Worm (Caenorhabditis elegans) whole organism, young adult: ENCODE measurements around the gene W01D2.6.
A peak's percentile ranks its signal among the peaks of the same experiment; 100 is the strongest.

Source experiments
- B0035.1 ChIP-seq: sonication (generic microtip); optimal IDR thresholded peaks from 2 replicates; lab custom pipeline; 2016; ENCODE audit warnings: missing genetic modification characterization, mild to moderate bottlenecking, missing compliant biosample characterization, missing genotype, missing genetic modification reagents
- B0261.1 ChIP-seq: sonication (generic microtip); optimal IDR thresholded peaks from 2 replicates; lab custom pipeline; 2016; ENCODE audit warnings: mild to moderate bottlenecking, missing genetic modification characterization, moderate library complexity, missing compliant biosample characterization
- B0336.3 ChIP-seq: fragments of 200-800 bp; sonication (Bioruptor generic); IDR thresholded peaks from 2 replicates; pipeline ENCODE4 v1.3.6; 2022; ENCODE audit warnings: missing genetic modification characterization, missing compliant biosample characterization
- C06A6.2 ChIP-seq: fragments of 200-800 bp; sonication (Bioruptor generic); conservative IDR thresholded peaks from 2 replicates; pipeline ENCODE4 v1.3.6; 2022; ENCODE audit warnings: missing genetic modification characterization, missing compliant biosample characterization
- D2030.7 ChIP-seq: fragments of 200-800 bp; sonication (Bioruptor generic); IDR thresholded peaks from 2 replicates; pipeline ENCODE4 v1.3.6; 2022; ENCODE audit warnings: missing genetic modification reagents, missing genetic modification characterization, missing compliant biosample characterization
- F10E7.11 ChIP-seq: sonication (generic microtip); optimal IDR thresholded peaks from 2 replicates; lab custom pipeline; 2017; ENCODE audit warnings: mild to moderate bottlenecking, missing genetic modification characterization, moderate library complexity, missing compliant biosample characterization
- F37B4.10 ChIP-seq: fragments of 200-800 bp; sonication (Bioruptor generic); IDR thresholded peaks from 2 replicates; pipeline ENCODE4 v1.3.6; 2022; ENCODE audit warnings: missing genetic modification characterization, missing compliant biosample characterization
- F39B2.1 ChIP-seq: fragments of 200-800 bp; sonication (Bioruptor generic); IDR thresholded peaks from 2 replicates; pipeline ENCODE4 v1.3.6; 2022; ENCODE audit warnings: missing genetic modification reagents, missing genetic modification characterization, missing compliant biosample characterization
- F57C9.4 ChIP-seq: sonication (generic microtip); optimal IDR thresholded peaks from 2 replicates; lab custom pipeline; 2017; ENCODE audit warnings: mild to moderate bottlenecking, missing genetic modification characterization, missing compliant biosample characterization
- K11D2.4 ChIP-seq: fragments of 200-800 bp; sonication (Bioruptor generic); IDR thresholded peaks from 2 replicates; pipeline ENCODE4 v1.3.6; 2022; ENCODE audit warnings: missing genetic modification reagents, missing genetic modification characterization, missing compliant biosample characterization
- T26A5.8 ChIP-seq: sonication (generic microtip); optimal IDR thresholded peaks from 2 replicates; lab custom pipeline; 2016; ENCODE audit warnings: missing genetic modification characterization, missing compliant biosample characterization
- Y56A3A.18 ChIP-seq: fragments of 200-800 bp; sonication (Bioruptor generic); IDR thresholded peaks from 2 replicates; pipeline ENCODE4 v1.3.6; 2022; ENCODE audit warnings: missing genetic modification reagents, missing genetic modification characterization, missing compliant biosample characterization
- akir-1 ChIP-seq: fragments of 200-800 bp; sonication (Bioruptor generic); optimal IDR thresholded peaks from 2 replicates; lab custom pipeline; 2018; ENCODE audit warnings: mild to moderate bottlenecking, missing genetic modification characterization, moderate library complexity, missing compliant biosample characterization
- ama-1 ChIP-seq, 3 experiments: fragments of 150-350 bp in 1 of 3; sonication (generic microtip) in 2 of 3; optimal IDR thresholded peaks; 2 replicates each; lab custom pipeline; 2014 to 2018; ENCODE audit warnings: missing biosample characterization in 2 of 3, missing genetic modification characterization in 2 of 3, missing genetic modification reagents in 2 of 3
- aptf-2 ChIP-seq: fragments of 200-800 bp; sonication (Bioruptor generic); conservative IDR thresholded peaks from 2 replicates; pipeline ENCODE4 v1.3.6; 2022; ENCODE audit warnings: missing genetic modification reagents, missing genetic modification characterization, missing compliant biosample characterization
- aptf-3 ChIP-seq: fragments of 200-800 bp; sonication (Bioruptor generic); IDR thresholded peaks from 2 replicates; pipeline ENCODE4 v1.3.6; 2022; ENCODE audit warnings: missing genetic modification characterization, missing compliant biosample characterization
- atf-7 ChIP-seq: sonication (generic microtip); optimal IDR thresholded peaks from 2 replicates; lab custom pipeline; 2017; ENCODE audit warnings: mild to moderate bottlenecking, missing genetic modification characterization, missing compliant biosample characterization
- cebp-1 ChIP-seq, 2 experiments: fragments of 200-800 bp in 1 of 2; sonication (Bioruptor generic) in 1 of 2; sonication (generic microtip) in 1 of 2; IDR thresholded peaks in 1 of 2; optimal IDR thresholded peaks in 1 of 2; 2 replicates each; pipeline versions ENCODE4 v1.3.6 to Lab custom; 2017 to 2022; ENCODE audit warnings: missing compliant biosample characterization in 2 of 2, missing genetic modification characterization in 2 of 2, mild to moderate bottlenecking in 1 of 2, missing genetic modification reagents in 1 of 2, moderate library complexity in 1 of 2
- cebp-2 ChIP-seq: fragments of 200-800 bp; sonication (Bioruptor generic); IDR thresholded peaks from 2 replicates; pipeline ENCODE4 v1.3.6; 2022; ENCODE audit warnings: missing genetic modification characterization, missing compliant biosample characterization
- ceh-27 ChIP-seq: fragments of 200-800 bp; sonication (Bioruptor generic); optimal IDR thresholded peaks from 2 replicates; lab custom pipeline; 2018; ENCODE audit warnings: mild to moderate bottlenecking, missing genetic modification characterization, moderate library complexity, missing compliant biosample characterization
- ceh-79 ChIP-seq: sonication (generic microtip); optimal IDR thresholded peaks from 2 replicates; lab custom pipeline; 2017; ENCODE audit warnings: mild to moderate bottlenecking, missing genetic modification characterization, missing compliant biosample characterization
- ceh-91 ChIP-seq: fragments of 200-800 bp; sonication (Bioruptor generic); IDR thresholded peaks from 2 replicates; pipeline ENCODE4 v1.3.6; 2022; ENCODE audit warnings: missing genetic modification reagents, missing genetic modification characterization, missing compliant biosample characterization
- dox-1 ChIP-seq: fragments of 200-800 bp; sonication (Bioruptor generic); IDR thresholded peaks from 2 replicates; pipeline ENCODE4 v1.3.6; 2022; ENCODE audit warnings: missing genetic modification reagents, missing genetic modification characterization, missing compliant biosample characterization
- dpff-1 ChIP-seq: sonication (generic microtip); optimal IDR thresholded peaks from 2 replicates; lab custom pipeline; 2017; ENCODE audit warnings: mild to moderate bottlenecking, missing genetic modification characterization, missing compliant biosample characterization
- dpl-1 ChIP-seq: fragments of 150-350 bp; optimal IDR thresholded peaks from 2 replicates; lab custom pipeline; 2014; ENCODE audit warnings: missing biosample characterization, missing genetic modification reagents, missing genetic modification characterization
- efl-1 ChIP-seq: fragments of 150-350 bp; optimal IDR thresholded peaks from 2 replicates; lab custom pipeline; 2014; ENCODE audit warnings: missing biosample characterization, missing genetic modification reagents, missing genetic modification characterization
- gei-17 ChIP-seq: fragments of 200-800 bp; sonication (Bioruptor generic); optimal IDR thresholded peaks from 2 replicates; lab custom pipeline; 2018; ENCODE audit warnings: mild to moderate bottlenecking, missing genetic modification characterization, missing compliant biosample characterization
- hlh-26 ChIP-seq: fragments of 200-800 bp; sonication (Bioruptor generic); conservative IDR thresholded peaks from 2 replicates; pipeline ENCODE4 v1.3.6; 2022; ENCODE audit warnings: missing genetic modification reagents, missing genetic modification characterization, missing compliant biosample characterization
- hsf-1 ChIP-seq: fragments of 200-800 bp; sonication (Bioruptor generic); IDR thresholded peaks from 2 replicates; pipeline ENCODE4 v1.3.6; 2022; ENCODE audit warnings: missing genetic modification reagents, missing genetic modification characterization, missing compliant biosample characterization
- let-526 ChIP-seq: fragments of 200-800 bp; sonication (Bioruptor generic); IDR thresholded peaks from 2 replicates; pipeline ENCODE4 v1.3.6; 2022; ENCODE audit warnings: missing genetic modification reagents, missing genetic modification characterization, missing compliant biosample characterization
- lin-40 ChIP-seq: sonication (generic microtip); optimal IDR thresholded peaks from 2 replicates; lab custom pipeline; 2016; ENCODE audit warnings: missing genetic modification characterization, mild to moderate bottlenecking, missing compliant biosample characterization, missing genotype, missing genetic modification reagents
- lin-54 ChIP-seq: fragments of 200-800 bp; sonication (Bioruptor generic); optimal IDR thresholded peaks from 2 replicates; lab custom pipeline; 2018; ENCODE audit warnings: mild to moderate bottlenecking, missing genetic modification characterization, missing compliant biosample characterization
- lir-1 ChIP-seq: fragments of 200-800 bp; sonication (Bioruptor generic); conservative IDR thresholded peaks from 2 replicates; pipeline ENCODE4 v1.3.6; 2022; ENCODE audit warnings: missing genetic modification reagents, missing genetic modification characterization, missing compliant biosample characterization
- lsl-1 ChIP-seq: fragments of 200-800 bp; sonication (Bioruptor generic); optimal IDR thresholded peaks from 2 replicates; lab custom pipeline; 2018; ENCODE audit warnings: mild to moderate bottlenecking, missing genetic modification characterization, moderate library complexity, missing compliant biosample characterization
- madf-8 ChIP-seq: fragments of 200-800 bp; sonication (Bioruptor generic); conservative IDR thresholded peaks from 2 replicates; pipeline ENCODE4 v1.3.6; 2022; ENCODE audit warnings: missing genetic modification reagents, missing genetic modification characterization, missing compliant biosample characterization
- nfya-2 ChIP-seq: fragments of 200-800 bp; sonication (Bioruptor generic); IDR thresholded peaks from 2 replicates; pipeline ENCODE4 v1.3.6; 2022; ENCODE audit warnings: missing genetic modification reagents, missing genetic modification characterization, missing compliant biosample characterization
- nhr-90 ChIP-seq: sonication (generic microtip); optimal IDR thresholded peaks from 2 replicates; lab custom pipeline; 2016; ENCODE audit warnings: missing genotype, mild to moderate bottlenecking, missing genetic modification characterization, missing compliant biosample characterization
- pbrm-1 ChIP-seq: fragments of 200-800 bp; sonication (Bioruptor generic); IDR thresholded peaks from 2 replicates; pipeline ENCODE4 v1.3.6; 2022; ENCODE audit warnings: missing genetic modification reagents, missing genetic modification characterization, missing compliant biosample characterization
- pha-4 ChIP-seq: fragments of 150-350 bp; sonication (generic microtip); optimal IDR thresholded peaks from 2 replicates; lab custom pipeline; 2014; ENCODE audit warnings: missing biosample characterization, missing genetic modification reagents, missing genetic modification characterization
- rcor-1 ChIP-seq: fragments of 200-800 bp; sonication (Bioruptor generic); IDR thresholded peaks from 2 replicates; pipeline ENCODE4 v1.3.6; 2022; ENCODE audit warnings: missing genetic modification reagents, missing genetic modification characterization, missing compliant biosample characterization
- rpc-1 ChIP-seq, 2 experiments: fragments of 150-350 bp in 1 of 2; sonication (generic microtip) in 1 of 2; optimal IDR thresholded peaks; 2 replicates each; lab custom pipeline; 2014 to 2018; ENCODE audit warnings: missing biosample characterization in 1 of 2, missing genetic modification characterization in 1 of 2, missing genetic modification reagents in 1 of 2, missing genotype in 1 of 2
- sdz-38 ChIP-seq: sonication (generic microtip); optimal IDR thresholded peaks from 2 replicates; lab custom pipeline; 2016; ENCODE audit warnings: missing genotype, missing genetic modification characterization, missing compliant biosample characterization
- sea-2 ChIP-seq: fragments of 200-800 bp; sonication (Bioruptor generic); IDR thresholded peaks from 2 replicates; pipeline ENCODE4 v1.3.6; 2022; ENCODE audit warnings: missing genetic modification characterization, missing compliant biosample characterization
- tbx-9 ChIP-seq: sonication (generic microtip); optimal IDR thresholded peaks from 2 replicates; lab custom pipeline; 2016; ENCODE audit warnings: borderline replicate concordance, missing genetic modification characterization, inconsistent platforms, missing compliant biosample characterization
- unc-130 ChIP-seq: sonication (generic microtip); optimal IDR thresholded peaks from 2 replicates; lab custom pipeline; 2016; ENCODE audit warnings: missing genetic modification reagents, missing genetic modification characterization, missing compliant biosample characterization
- xnd-1 ChIP-seq: sonication (generic microtip); optimal IDR thresholded peaks from 2 replicates; lab custom pipeline; 2016; ENCODE audit warnings: missing genotype, missing genetic modification reagents, missing genetic modification characterization, missing compliant biosample characterization
- zfh-2 ChIP-seq: fragments of 200-800 bp; sonication (Bioruptor generic); conservative IDR thresholded peaks from 2 replicates; pipeline ENCODE4 v1.3.6; 2022; ENCODE audit warnings: missing genetic modification reagents, missing genetic modification characterization, missing compliant biosample characterization
- ztf-25 ChIP-seq: fragments of 200-800 bp; sonication (Bioruptor generic); IDR thresholded peaks from 2 replicates; pipeline ENCODE4 v1.3.6; 2022; ENCODE audit warnings: missing genetic modification reagents, missing genetic modification characterization, missing compliant biosample characterization
- ztf-3 ChIP-seq: fragments of 200-800 bp; sonication (Bioruptor generic); optimal IDR thresholded peaks from 2 replicates; lab custom pipeline; 2018; ENCODE audit warnings: mild to moderate bottlenecking, missing genetic modification characterization, missing compliant biosample characterization

The W01D2.6 gene

ce11 chrII:14798047-14798522 is 10.7 kb upstream of the W01D2.6 start, which contains the start of gene tbc-20 (continued):
- TF ChIP-seq rpc-1 (optimal IDR thresholded peaks at IDR 0.05; lab: Kevin White, UChicago) (no peak), rpc-1 (tag; optimal IDR thresholded peaks at IDR 0.05; lab: Kevin White, UChicago) (no peak), C06A6.2 (GFP tag; lab: Robert Waterston, UW) (no peak), pbrm-1 (GFP tag; lab: Robert Waterston, UW) (no peak), ceh-27 (GFP tag; lab: Kevin White, UChicago) (no peak), rcor-1 (GFP tag; lab: Robert Waterston, UW) (no peak), F39B2.1 (GFP tag; lab: Robert Waterston, UW) (no peak), dox-1 (GFP tag; lab: Robert Waterston, UW) (no peak), dpl-1 (no peak), lin-54 (GFP tag; lab: Kevin White, UChicago) (peak; percentile 29), B0261.1 (tag; lab: Kevin White, UChicago) (no peak), aptf-3 (GFP tag; lab: Robert Waterston, UW) (no peak), K11D2.4 (no peak), madf-8 (GFP tag; lab: Robert Waterston, UW) (peak; percentile 74), ztf-3 (no peak), ztf-25 (GFP tag; lab: Robert Waterston, UW) (no peak), D2030.7 (GFP tag; lab: Robert Waterston, UW) (peak; percentile 62), hsf-1 (no peak), dpff-1 (tag; lab: Kevin White, UChicago) (no peak), sea-2 (GFP tag; lab: Robert Waterston, UW) (no peak), T26A5.8 (tag; lab: Kevin White, UChicago) (no peak), B0336.3 (GFP tag; lab: Robert Waterston, UW) (0 out of 2 replicates have a peak, but pooled peaks have one; percentile 18), akir-1 (GFP tag; lab: Kevin White, UChicago) (no peak), unc-130 (GFP tag; lab: Kevin White, UChicago) (peak; percentile 12), F10E7.11 (no peak), lsl-1 (GFP tag; lab: Kevin White, UChicago) (peak; percentile 48), aptf-2 (GFP tag; lab: Robert Waterston, UW) (no peak), lin-40 (tag; lab: Kevin White, UChicago) (peak; percentile 6), hlh-26 (no peak), sdz-38 (no peak), gei-17 (GFP tag; lab: Kevin White, UChicago) (no peak), atf-7 (tag; lab: Kevin White, UChicago) (no peak), cebp-2 (GFP tag; lab: Robert Waterston, UW) (no peak), ama-1 (optimal IDR thresholded peaks at IDR 0.05; lab: Kevin White, UChicago) (no peak), ama-1 (GFP tag; optimal IDR thresholded peaks at IDR 0.05; lab: Kevin White, UChicago) (peak in 1 of 2 experiments; percentile 9), Y56A3A.18 (GFP tag; lab: Robert Waterston, UW) (no peak), let-526 (GFP tag; lab: Robert Waterston, UW) (no peak), zfh-2 (GFP tag; lab: Robert Waterston, UW) (no peak), F37B4.10 (GFP tag; lab: Robert Waterston, UW) (no peak), nhr-90 (no peak), ceh-91 (GFP tag; lab: Robert Waterston, UW) (no peak), F57C9.4 (no peak), xnd-1 (tag; lab: Kevin White, UChicago) (peak; percentile 56), B0035.1 (tag; lab: Kevin White, UChicago) (no peak), nfya-2 (GFP tag; lab: Robert Waterston, UW) (no peak), cebp-1 (GFP tag; IDR thresholded peaks at IDR 0.05; lab: Robert Waterston, UW) (no peak), cebp-1 (tag; optimal IDR thresholded peaks at IDR 0.05; lab: Kevin White, UChicago) (no peak), ceh-79 (no peak), tbx-9 (no peak), pha-4 (tag; lab: Kevin White, UChicago) (no peak), lir-1 (GFP tag; lab: Robert Waterston, UW) (no peak), efl-1 (peak; percentile 40)
